Worm (Caenorhabditis elegans) whole organism, L4 larva: ENCODE results near the gene ubxn-4.
A peak's percentile ranks its signal among the peaks of the same experiment; 100 is the strongest.

ENCODE experiments used
- D1046.2 ChIP-seq: fragments of 200-800 bp; sonication (Bioruptor generic); IDR thresholded peaks from 2 replicates; pipeline ENCODE4 v1.3.6; 2022; ENCODE audit warnings: missing genetic modification characterization, missing compliant biosample characterization
- F10B5.3 ChIP-seq: sonication (generic microtip); optimal IDR thresholded peaks from 2 replicates; lab custom pipeline; 2016; ENCODE audit warnings: mild to moderate bottlenecking, missing genetic modification characterization, missing compliant biosample characterization
- F26F4.8 ChIP-seq: fragments of 200-800 bp; sonication (Bioruptor generic); conservative IDR thresholded peaks from 2 replicates; pipeline ENCODE4 v1.3.6; 2022; ENCODE audit warnings: missing genetic modification characterization, missing compliant biosample characterization
- F49E8.2 ChIP-seq: sonication (generic microtip); optimal IDR thresholded peaks from 2 replicates; lab custom pipeline; 2016; ENCODE audit warnings: missing compliant biosample characterization, mild to moderate bottlenecking, missing genetic modification characterization, borderline replicate concordance
- R02D3.7 ChIP-seq: fragments of 150-350 bp; sonication (generic microtip); optimal IDR thresholded peaks from 3 replicates; lab custom pipeline; 2014; ENCODE audit warnings: missing biosample characterization, missing genetic modification characterization
- T20F7.1 ChIP-seq: fragments of 200-800 bp; sonication (Bioruptor generic); optimal IDR thresholded peaks from 2 replicates; lab custom pipeline; 2018; ENCODE audit warnings: mild to moderate bottlenecking, missing genetic modification characterization, missing compliant biosample characterization
- Y48G9A.11 ChIP-seq: fragments of 200-800 bp; sonication (Bioruptor generic); IDR thresholded peaks from 2 replicates; pipeline ENCODE4 v1.3.6; 2022; ENCODE audit warnings: missing genetic modification reagents, missing genetic modification characterization, missing compliant biosample characterization
- Y75B8A.6 ChIP-seq: fragments of 200-800 bp; sonication (Bioruptor generic); IDR thresholded peaks from 2 replicates; pipeline ENCODE4 v1.3.6; 2022; ENCODE audit warnings: missing genetic modification reagents, missing genetic modification characterization, missing compliant biosample characterization
- aha-1 ChIP-seq: fragments of 150-350 bp; peaks from one replicate; lab custom pipeline; 2014; ENCODE audit warnings: missing biosample characterization, missing genetic modification characterization
- ama-1 ChIP-seq: fragments of 150-350 bp; optimal IDR thresholded peaks from 2 replicates; lab custom pipeline; 2014; ENCODE audit warnings: inconsistent platforms, mixed read lengths
- arid-1 ChIP-seq: fragments of 200-800 bp; sonication (Bioruptor generic); conservative IDR thresholded peaks from 2 replicates; pipeline ENCODE4 v1.3.6; 2022; ENCODE audit warnings: missing genetic modification reagents, missing genetic modification characterization, missing compliant biosample characterization
- attf-4 ChIP-seq: sonication (generic microtip); optimal IDR thresholded peaks from 3 replicates; lab custom pipeline; 2017; ENCODE audit warnings: missing biosample characterization, missing genetic modification characterization
- ceh-20 ChIP-seq: fragments of 200-800 bp; sonication (Bioruptor generic); IDR thresholded peaks from 2 replicates; pipeline ENCODE4 v1.3.6; 2022; ENCODE audit warnings: missing genetic modification reagents, missing genetic modification characterization, missing compliant biosample characterization
- ceh-62 ChIP-seq: sonication (generic microtip); optimal IDR thresholded peaks from 2 replicates; lab custom pipeline; 2017; ENCODE audit warnings: missing biosample characterization, missing genetic modification characterization
- ces-1 ChIP-seq: fragments of 150-350 bp; sonication (generic microtip); optimal IDR thresholded peaks from 4 replicates; lab custom pipeline; 2014; ENCODE audit warnings: missing biosample characterization, missing genetic modification reagents, missing genetic modification characterization
- daf-12 ChIP-seq: fragments of 150-350 bp; optimal IDR thresholded peaks from 2 replicates; lab custom pipeline; 2014; ENCODE audit warnings: missing biosample characterization, missing genetic modification reagents, missing genetic modification characterization
- daf-16 ChIP-seq, 3 experiments: sonication (generic microtip); optimal IDR thresholded peaks; 2 replicates each; lab custom pipeline; 2016 to 2017; ENCODE audit warnings: missing genetic modification characterization in 3 of 3, missing genetic modification reagents in 3 of 3, mild to moderate bottlenecking in 2 of 3, missing compliant biosample characterization in 2 of 3, missing biosample characterization in 1 of 3, moderate library complexity in 1 of 3
- daf-19 ChIP-seq: fragments of 200-800 bp; sonication (Bioruptor generic); conservative IDR thresholded peaks from 2 replicates; pipeline ENCODE4 v1.3.6; 2022; ENCODE audit warnings: missing genetic modification characterization, missing compliant biosample characterization
- dpl-1 ChIP-seq: fragments of 150-350 bp; optimal IDR thresholded peaks from 2 replicates; lab custom pipeline; 2014; ENCODE audit warnings: missing biosample characterization, missing genetic modification reagents, missing genetic modification characterization
- duxl-1 ChIP-seq: sonication (generic microtip); optimal IDR thresholded peaks from 2 replicates; lab custom pipeline; 2016; ENCODE audit warnings: mild to moderate bottlenecking, missing genetic modification characterization, moderate library complexity, missing compliant biosample characterization; ENCODE audit not compliant: poor library complexity
- dve-1 ChIP-seq: sonication (generic microtip); optimal IDR thresholded peaks from 2 replicates; lab custom pipeline; 2017; ENCODE audit warnings: antibody characterized with exemption, mild to moderate bottlenecking, missing genetic modification characterization, missing compliant biosample characterization; ENCODE audit not compliant: insufficient read depth
- hif-1 ChIP-seq, 2 experiments: sonication (generic microtip); optimal IDR thresholded peaks; 2 replicates each; lab custom pipeline; 2016 to 2017; ENCODE audit warnings: missing compliant biosample characterization in 2 of 2, missing genetic modification characterization in 2 of 2, missing genetic modification reagents in 2 of 2, missing genotype in 2 of 2, mild to moderate bottlenecking in 1 of 2
- hlh-30 ChIP-seq: sonication (generic microtip); optimal IDR thresholded peaks from 2 replicates; lab custom pipeline; 2017; ENCODE audit warnings: antibody characterized with exemption, mild to moderate bottlenecking, missing genetic modification characterization, missing compliant biosample characterization; ENCODE audit not compliant: insufficient read depth
- lim-7 ChIP-seq: fragments of 200-800 bp; sonication (Bioruptor generic); IDR thresholded peaks from 2 replicates; pipeline ENCODE4 v1.3.6; 2022; ENCODE audit warnings: missing genetic modification characterization, missing compliant biosample characterization
- lin-1 ChIP-seq: fragments of 200-800 bp; sonication (Bioruptor generic); IDR thresholded peaks from 2 replicates; pipeline ENCODE4 v1.3.6; 2022; ENCODE audit warnings: missing genetic modification reagents, missing genetic modification characterization, missing compliant biosample characterization
- lin-15B ChIP-seq: fragments of 150-350 bp; sonication (generic microtip); optimal IDR thresholded peaks from 3 replicates; lab custom pipeline; 2014; ENCODE audit warnings: missing biosample characterization, missing genetic modification characterization
- lin-29 ChIP-seq: fragments of 200-800 bp; sonication (Bioruptor generic); IDR thresholded peaks from 2 replicates; pipeline ENCODE4 v1.3.6; 2022; ENCODE audit warnings: missing genetic modification reagents, missing genetic modification characterization, missing compliant biosample characterization
- lin-38 ChIP-seq: fragments of 200-800 bp; sonication (Bioruptor generic); IDR thresholded peaks from 2 replicates; pipeline ENCODE4 v1.3.6; 2022; ENCODE audit warnings: missing genetic modification reagents, missing genetic modification characterization, missing compliant biosample characterization
- lin-39 ChIP-seq: fragments of 150-350 bp; optimal IDR thresholded peaks from 2 replicates; lab custom pipeline; 2014; ENCODE audit warnings: missing biosample characterization, missing genetic modification reagents, missing genetic modification characterization
- lsy-2 ChIP-seq, 2 experiments: fragments of 150-350 bp in 1 of 2; sonication (generic microtip) in 1 of 2; optimal IDR thresholded peaks; 2 replicates each; lab custom pipeline; 2014 to 2017; ENCODE audit warnings: missing biosample characterization in 2 of 2, missing genetic modification characterization in 2 of 2
- mdl-1 ChIP-seq, 2 experiments: fragments of 150-350 bp in 1 of 2; sonication (generic microtip) in 1 of 2; optimal IDR thresholded peaks; 2 replicates each; lab custom pipeline; 2014 to 2017; ENCODE audit warnings: missing biosample characterization in 2 of 2, missing genetic modification characterization in 2 of 2
- mes-2 ChIP-seq: sonication (generic microtip); optimal IDR thresholded peaks from 2 replicates; lab custom pipeline; 2016; ENCODE audit warnings: missing genotype, mild to moderate bottlenecking, missing genetic modification characterization, missing compliant biosample characterization; ENCODE audit not compliant: poor library complexity, severe bottlenecking
- mxl-2 ChIP-seq: fragments of 200-800 bp; sonication (Bioruptor generic); conservative IDR thresholded peaks from 2 replicates; pipeline ENCODE4 v1.3.6; 2022; ENCODE audit warnings: missing genetic modification reagents, missing genetic modification characterization, missing compliant biosample characterization
- nhr-10 ChIP-seq: fragments of 150-350 bp; optimal IDR thresholded peaks from 2 replicates; lab custom pipeline; 2014; ENCODE audit warnings: missing biosample characterization, missing genetic modification characterization
- nhr-111 ChIP-seq: fragments of 200-800 bp; sonication (Bioruptor generic); optimal IDR thresholded peaks from 2 replicates; lab custom pipeline; 2018; ENCODE audit warnings: mild to moderate bottlenecking, missing genetic modification characterization, missing compliant biosample characterization
- nhr-28 ChIP-seq: fragments of 150-350 bp; optimal IDR thresholded peaks from 2 replicates; lab custom pipeline; 2014; ENCODE audit warnings: missing biosample characterization, missing genetic modification characterization
- nhr-76 ChIP-seq: fragments of 150-350 bp; optimal IDR thresholded peaks from 2 replicates; lab custom pipeline; 2014; ENCODE audit warnings: missing biosample characterization, missing genetic modification characterization
- tra-1 ChIP-seq: fragments of 200-800 bp; sonication (Bioruptor generic); IDR thresholded peaks from 2 replicates; pipeline ENCODE4 v1.3.6; 2022; ENCODE audit warnings: missing genetic modification reagents, missing genetic modification characterization, missing compliant biosample characterization
- unc-130 ChIP-seq: sonication (generic microtip); optimal IDR thresholded peaks from 2 replicates; lab custom pipeline; 2016; ENCODE audit warnings: missing genetic modification reagents, missing genetic modification characterization, missing compliant biosample characterization
- zfp-2 ChIP-seq: sonication (generic microtip); optimal IDR thresholded peaks from 2 replicates; lab custom pipeline; 2016; ENCODE audit warnings: mild to moderate bottlenecking, missing genetic modification characterization, missing compliant biosample characterization
- zip-11 ChIP-seq: fragments of 200-800 bp; sonication (Bioruptor generic); IDR thresholded peaks from 2 replicates; pipeline ENCODE4 v1.3.6; 2022; ENCODE audit warnings: missing genetic modification characterization, missing compliant biosample characterization

Gene ubxn-4

DNA sequence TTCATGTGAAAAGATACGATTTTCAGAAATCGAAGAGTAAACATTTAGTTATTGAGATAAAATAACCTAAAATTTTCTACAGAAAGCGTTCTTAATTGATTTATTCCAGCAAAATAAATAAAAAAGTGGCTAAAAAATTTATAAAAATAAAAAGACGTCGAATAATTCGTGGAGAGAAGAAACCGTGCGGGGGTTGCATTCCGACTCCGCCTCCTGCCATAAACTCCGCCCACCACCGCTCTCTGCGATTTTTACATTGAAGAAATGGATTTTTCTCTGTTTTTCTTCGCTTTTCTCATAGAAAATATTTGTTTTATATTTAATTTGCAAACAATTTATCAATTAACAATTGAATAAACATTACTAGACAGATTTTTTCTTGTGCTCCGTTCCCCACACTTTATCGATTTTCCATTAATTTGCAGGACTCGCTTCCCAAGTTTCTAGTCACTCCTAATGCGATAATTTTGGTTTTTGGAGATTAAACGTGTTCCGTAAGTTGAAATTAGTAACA, at the start of gene ubxn-4, which contains the start of gene cyy-1:
Gene ubxn-4 (minus strand): TSS at position 114 of the 514 bp plus-strand sequence.
Gene cyy-1 (plus strand): TSS at position 426 of the 514 bp plus-strand sequence.
- TF ChIP-seq aha-1 (tag; lab: Kevin White, UChicago) (peak; percentile 14), R02D3.7 (tag; lab: Kevin White, UChicago) (no peak), lim-7 (GFP tag; lab: Robert Waterston, UW) (no peak), attf-4 (no peak), T20F7.1 (GFP tag; lab: Kevin White, UChicago) (no peak), daf-19 (GFP tag; lab: Robert Waterston, UW) (no peak), daf-12 (no peak), mes-2 (tag; lab: Kevin White, UChicago) (peak; percentile 49), nhr-10 (tag; lab: Kevin White, UChicago) (no peak), dve-1 (no peak), lsy-2 (tag; optimal IDR thresholded peaks at IDR 0.05; lab: Kevin White, UChicago) (peak in 1 of 2 experiments; percentile 25)

DNA sequence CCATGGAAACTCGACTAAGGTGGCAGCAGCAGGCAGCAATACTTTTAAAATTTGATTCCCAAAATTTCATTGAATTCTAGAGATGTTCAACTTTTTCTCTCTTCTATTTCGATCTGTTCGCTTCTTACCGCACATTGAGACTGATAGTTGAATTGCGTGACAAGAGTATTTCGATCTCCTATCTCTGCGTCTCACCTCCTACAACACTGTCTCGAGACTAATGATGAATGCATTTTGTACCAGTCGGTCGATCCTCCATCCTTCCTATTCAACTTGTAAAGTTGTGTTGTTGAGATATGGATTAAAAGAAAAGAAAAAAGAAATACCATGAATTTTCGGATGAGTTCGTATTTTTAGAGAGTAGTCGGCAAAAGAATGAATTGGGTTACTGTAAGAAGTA, 45.8 kb upstream of the ubxn-4 start:
- no peak for TF ChIP-seq F10B5.3
- TF ChIP-seq hif-1 (tag; optimal IDR thresholded peaks at IDR 0.05; lab: Kevin White, UChicago), result no peak
- no peak for TF ChIP-seq dve-1
- TF ChIP-seq F26F4.8, result no peak
- TF ChIP-seq mxl-2 (GFP tag; lab: Robert Waterston, UW), result no peak
- TF ChIP-seq ceh-20 (GFP tag; lab: Robert Waterston, UW), result no peak
- TF ChIP-seq lin-1 (GFP tag; lab: Robert Waterston, UW), result no peak
- no peak for TF ChIP-seq R02D3.7 (tag; lab: Kevin White, UChicago)
- no peak for TF ChIP-seq tra-1 (GFP tag; lab: Robert Waterston, UW)
- no peak for TF ChIP-seq zfp-2 (tag; lab: Kevin White, UChicago)
- TF ChIP-seq daf-12, result no peak
- TF ChIP-seq mdl-1 (tag; optimal IDR thresholded peaks at IDR 0.05; lab: Kevin White, UChicago), result no peak

- TF ChIP-seq duxl-1 (peak; percentile 27), aha-1 (tag; lab: Kevin White, UChicago) (no peak), lin-38 (GFP tag; lab: Robert Waterston, UW) (peak; percentile 42; the same call in 1 of the 2 replicates), daf-16 (GFP tag; optimal IDR thresholded peaks at IDR 0.05; lab: Kevin White, UChicago) (no peak), daf-16 (tag; optimal IDR thresholded peaks at IDR 0.05; lab: Kevin White, UChicago) (peak; percentile 54), hlh-30 (peak; percentile 20)
Measured at ce11 chrIII:8450494-8450893, 45.1 kb upstream of the ubxn-4 start.

- TF ChIP-seq hlh-30, result no peak
- TF ChIP-seq lin-1 (GFP tag; lab: Robert Waterston, UW), result peak; percentile 71; the same call in 1 of the 2 replicates
- TF ChIP-seq lsy-2 (tag; optimal IDR thresholded peaks at IDR 0.05; lab: Kevin White, UChicago), result peak in 1 of 2 experiments; percentile 74
- peak; percentile 9 for TF ChIP-seq dpl-1
- TF ChIP-seq dve-1, result peak; percentile 66
- no peak for TF ChIP-seq F10B5.3
- no peak for TF ChIP-seq nhr-76
- peak; percentile 32; the same call in 1 of the 2 replicates for TF ChIP-seq zip-11 (GFP tag; lab: Robert Waterston, UW)
- peak; percentile 77 for TF ChIP-seq lin-38 (GFP tag; lab: Robert Waterston, UW)
- TF ChIP-seq nhr-111, result peak; percentile 2
- peak; percentile 56 for TF ChIP-seq Y48G9A.11 (GFP tag; lab: Robert Waterston, UW)
- no peak for TF ChIP-seq lin-15B
- 0 out of 2 replicates have a peak, but pooled peaks have one; percentile 15 for TF ChIP-seq Y75B8A.6
- TF ChIP-seq mes-2 (tag; lab: Kevin White, UChicago), result peak; percentile 50
- TF ChIP-seq arid-1 (GFP tag; lab: Robert Waterston, UW), result peak; percentile 75
- TF ChIP-seq lin-29, result no peak
- no peak for TF ChIP-seq lin-39
- TF ChIP-seq F49E8.2 (tag; lab: Kevin White, UChicago), result peak; percentile 73
- no peak for TF ChIP-seq D1046.2
- TF ChIP-seq unc-130 (GFP tag; lab: Kevin White, UChicago), result no peak
- TF ChIP-seq nhr-28 (tag; lab: Kevin White, UChicago), result no peak
- no peak for TF ChIP-seq duxl-1
- TF ChIP-seq ama-1 (lab: Kevin White, UChicago), result peak; percentile 16
- peak; percentile 75 for TF ChIP-seq T20F7.1 (GFP tag; lab: Kevin White, UChicago)
- no peak for TF ChIP-seq ceh-62
- TF ChIP-seq zfp-2 (tag; lab: Kevin White, UChicago), result no peak
- no peak for TF ChIP-seq ces-1 (GFP tag; lab: Kevin White, UChicago)
Measured at ce11 chrIII:8449160-8449807, 43.9 kb upstream of the ubxn-4 start, which contains the start of gene mrpl-32. TSS of gene mrpl-32 (plus strand) at chrIII:8449757.
